Fruit fly (Drosophila melanogaster) Kc167 (cell line): ENCODE measurements around the gene Polr1F.

Experiments used
- Myc ChIP-seq: fragments of >200 bp; optimal IDR thresholded peaks from 2 replicates; lab custom pipeline; 2017; ENCODE audit warnings: missing external identifiers
- h ChIP-seq: fragments of >200 bp; optimal IDR thresholded peaks from 3 replicates; lab custom pipeline; 2018; ENCODE audit warnings: missing external identifiers
- psq ChIP-seq: fragments of >200 bp; optimal IDR thresholded peaks from 2 replicates; lab custom pipeline; 2017; ENCODE audit warnings: missing external identifiers
- ttk ChIP-seq: sonication (Bioruptor generic); optimal IDR thresholded peaks from 2 replicates; lab custom pipeline; 2017; ENCODE audit warnings: missing external identifiers

- TF ChIP-seq psq (no peak), h (no peak), ttk (lab: Kevin White, UChicago) (no peak), Myc (lab: Kevin White, UChicago) (no peak)
These were observed 6.3 kb upstream of the Polr1F start, which contains the start of gene Wee1 for dm6 chr2L:6913964-6914363.
